Fruit fly (Drosophila melanogaster) whole organism, embryonic: ENCODE measurements around the gene CG2124.

ENCODE experiments used
- Abd-B ChIP-seq: fragments of 200-800 bp; sonication (Bioruptor generic); optimal IDR thresholded peaks from 2 replicates; lab custom pipeline; 2018; ENCODE audit warnings: missing biosample characterization, mild to moderate bottlenecking, missing genetic modification characterization, moderate library complexity
- Adf1 ChIP-seq: fragments of 200-800 bp; sonication (Bioruptor generic); IDR thresholded peaks from 2 replicates; pipeline ENCODE4 v1.3.6; 2022; ENCODE audit warnings: missing biosample characterization, missing genetic modification characterization
- CG1024 ChIP-seq: fragments of 200-800 bp; sonication (Bioruptor generic); IDR thresholded peaks from 2 replicates; pipeline ENCODE4 v1.3.6; 2022; ENCODE audit warnings: missing biosample characterization, missing genetic modification characterization
- CG10321 ChIP-seq: fragments of 200-800 bp; sonication (Bioruptor generic); IDR thresholded peaks from 2 replicates; pipeline ENCODE4 v1.3.6; 2022; ENCODE audit warnings: missing biosample characterization, missing genetic modification characterization
- CG11504 ChIP-seq: fragments of 200-800 bp; sonication (Bioruptor generic); optimal IDR thresholded peaks from 3 replicates; lab custom pipeline; 2019; ENCODE audit warnings: missing biosample characterization, mild to moderate bottlenecking, missing genetic modification characterization, moderate library complexity
- CG12236 ChIP-seq: fragments of 200-800 bp; sonication (Bioruptor generic); optimal IDR thresholded peaks from 2 replicates; lab custom pipeline; 2016; ENCODE audit warnings: missing biosample characterization, missing genetic modification characterization
- CG12299 ChIP-seq: fragments of 200-800 bp; sonication (Bioruptor generic); optimal IDR thresholded peaks from 2 replicates; lab custom pipeline; 2018; ENCODE audit warnings: missing biosample characterization, mild to moderate bottlenecking, missing genetic modification characterization
- CG14860 ChIP-seq: fragments of 200-800 bp; sonication (Bioruptor generic); IDR thresholded peaks from 3 replicates; pipeline ENCODE4 v1.3.6; 2022; ENCODE audit warnings: missing biosample characterization, missing genetic modification characterization; ENCODE audit not compliant: partially characterized antibody
- CG1529 ChIP-seq: fragments of 200-800 bp; sonication (Bioruptor generic); optimal IDR thresholded peaks from 3 replicates; lab custom pipeline; 2018; ENCODE audit warnings: missing biosample characterization, missing genetic modification characterization
- CG1603 ChIP-seq: fragments of 200-800 bp; sonication (Bioruptor generic); optimal IDR thresholded peaks from 2 replicates; lab custom pipeline; 2019; ENCODE audit warnings: missing biosample characterization, mild to moderate bottlenecking, missing genetic modification characterization, moderate library complexity
- CG2678 ChIP-seq: fragments of 200-800 bp; sonication (Bioruptor generic); optimal IDR thresholded peaks from 3 replicates; lab custom pipeline; 2019; ENCODE audit warnings: missing biosample characterization, mild to moderate bottlenecking, missing genetic modification characterization, moderate library complexity
- CG3163 ChIP-seq: fragments of 200-800 bp; sonication (Bioruptor generic); optimal IDR thresholded peaks from 3 replicates; lab custom pipeline; 2016; ENCODE audit warnings: missing biosample characterization, missing genetic modification characterization
- CG3407 ChIP-seq: fragments of 200-800 bp; sonication (Bioruptor generic); optimal IDR thresholded peaks from 2 replicates; lab custom pipeline; 2018; ENCODE audit warnings: missing biosample characterization, mild to moderate bottlenecking, missing genetic modification characterization
- CG34422 ChIP-seq: fragments of 200-800 bp; sonication (Bioruptor generic); IDR thresholded peaks from 3 replicates; pipeline ENCODE4 v1.3.6; 2022; ENCODE audit warnings: missing biosample characterization, missing genetic modification characterization
- CG4820 ChIP-seq: fragments of 200-800 bp; sonication (Bioruptor generic); optimal IDR thresholded peaks from 3 replicates; lab custom pipeline; 2016; ENCODE audit warnings: missing biosample characterization, missing genetic modification characterization
- CG6254 ChIP-seq: fragments of 200-800 bp; sonication (Bioruptor generic); optimal IDR thresholded peaks from 3 replicates; lab custom pipeline; 2017; ENCODE audit warnings: mild to moderate bottlenecking, missing biosample characterization, missing genetic modification reagents, missing genetic modification characterization
- CG6854 ChIP-seq: fragments of 200-800 bp; sonication (Bioruptor generic); optimal IDR thresholded peaks from 3 replicates; lab custom pipeline; 2017; ENCODE audit warnings: missing biosample characterization, mild to moderate bottlenecking, missing genetic modification characterization
- CG7987 ChIP-seq: fragments of 200-800 bp; sonication (Bioruptor generic); optimal IDR thresholded peaks from 2 replicates; lab custom pipeline; 2018; ENCODE audit warnings: missing biosample characterization, mild to moderate bottlenecking, missing genetic modification characterization, moderate library complexity
- CG9817 ChIP-seq: fragments of 200-800 bp; sonication (Bioruptor generic); optimal IDR thresholded peaks from 2 replicates; lab custom pipeline; 2018; ENCODE audit warnings: missing biosample characterization, mild to moderate bottlenecking, missing genetic modification characterization, moderate library complexity
- Dp ChIP-seq: fragments of 200-800 bp; sonication (Bioruptor generic); optimal IDR thresholded peaks from 2 replicates; lab custom pipeline; 2018; ENCODE audit warnings: missing biosample characterization, mild to moderate bottlenecking, missing genetic modification characterization, moderate library complexity
- Elba2 ChIP-seq: fragments of 200-800 bp; sonication (Bioruptor generic); optimal IDR thresholded peaks from 3 replicates; lab custom pipeline; 2016; ENCODE audit warnings: missing biosample characterization, missing genetic modification characterization
- Hey ChIP-seq: fragments of 200-800 bp; sonication (Bioruptor generic); optimal IDR thresholded peaks from 3 replicates; lab custom pipeline; 2018; ENCODE audit warnings: missing biosample characterization, mild to moderate bottlenecking, missing genetic modification characterization
- HmgZ ChIP-seq: fragments of 200-800 bp; sonication (Bioruptor generic); optimal IDR thresholded peaks from 2 replicates; lab custom pipeline; 2018; ENCODE audit warnings: missing biosample characterization, mild to moderate bottlenecking, missing genetic modification characterization
- MBD-R2 ChIP-seq: fragments of 200-800 bp; sonication (Bioruptor generic); IDR thresholded peaks from 2 replicates; pipeline ENCODE4 v1.3.6; 2022; ENCODE audit warnings: missing biosample characterization, missing genetic modification characterization
- Meics ChIP-seq: fragments of 200-800 bp; sonication (Bioruptor generic); optimal IDR thresholded peaks from 2 replicates; lab custom pipeline; 2017; ENCODE audit warnings: missing biosample characterization, mild to moderate bottlenecking, missing genetic modification characterization
- Pdp1 ChIP-seq, 2 experiments: fragments of 200-800 bp; sonication (Bioruptor generic); optimal IDR thresholded peaks; 3 replicates each; lab custom pipeline; 2016; ENCODE audit warnings: missing biosample characterization in 2 of 2, missing genetic modification characterization in 2 of 2, mild to moderate bottlenecking in 1 of 2, moderate library complexity in 1 of 2
- Ravus ChIP-seq: fragments of 200-800 bp; sonication (Bioruptor generic); IDR thresholded peaks from 2 replicates; pipeline ENCODE4 v1.3.6; 2022; ENCODE audit warnings: missing biosample characterization, missing genetic modification characterization
- Side ChIP-seq: fragments of 200-800 bp; sonication (Bioruptor generic); optimal IDR thresholded peaks from 2 replicates; lab custom pipeline; 2016; ENCODE audit warnings: missing biosample characterization, missing genetic modification characterization
- Spps ChIP-seq: fragments of 200-800 bp; sonication (Bioruptor generic); optimal IDR thresholded peaks from 2 replicates; lab custom pipeline; 2018; ENCODE audit warnings: missing biosample characterization, mild to moderate bottlenecking, missing genetic modification characterization
- Sry-β ChIP-seq: fragments of 200-800 bp; sonication (Bioruptor generic); optimal IDR thresholded peaks from 2 replicates; lab custom pipeline; 2018; ENCODE audit warnings: missing biosample characterization, mild to moderate bottlenecking, missing genetic modification characterization, moderate library complexity
- ab ChIP-seq: fragments of 200-800 bp; sonication (Bioruptor generic); optimal IDR thresholded peaks from 2 replicates; lab custom pipeline; 2016; ENCODE audit warnings: missing biosample characterization, missing genetic modification characterization
- aop ChIP-seq: fragments of 200-800 bp; sonication (Bioruptor generic); IDR thresholded peaks from 2 replicates; pipeline ENCODE4 v1.3.6; 2022; ENCODE audit warnings: missing biosample characterization, missing genetic modification characterization
- bsh ChIP-seq, 2 experiments: fragments of 200-800 bp; sonication (Bioruptor generic); optimal IDR thresholded peaks; 2 replicates each; lab custom pipeline; 2017 to 2018; ENCODE audit warnings: mild to moderate bottlenecking in 2 of 2, missing biosample characterization in 2 of 2, missing genetic modification characterization in 2 of 2, moderate library complexity in 1 of 2
- emc ChIP-seq: fragments of 200-800 bp; sonication (Bioruptor generic); optimal IDR thresholded peaks from 2 replicates; lab custom pipeline; 2016; ENCODE audit warnings: missing biosample characterization, missing genetic modification characterization
- eve ChIP-seq, 2 experiments: fragments of >200 bp; optimal IDR thresholded peaks; 2 replicates each; lab custom pipeline; 2017; ENCODE audit warnings: missing biosample characterization in 2 of 2, missing genetic modification characterization in 2 of 2
- fru ChIP-seq: fragments of >200 bp; optimal IDR thresholded peaks from 2 replicates; lab custom pipeline; 2017
- gce ChIP-seq: fragments of 200-800 bp; sonication (Bioruptor generic); IDR thresholded peaks from 3 replicates; pipeline ENCODE4 v1.3.6; 2022; ENCODE audit warnings: missing biosample characterization, missing genetic modification characterization
- grn ChIP-seq: fragments of 200-800 bp; sonication (Bioruptor generic); optimal IDR thresholded peaks from 3 replicates; lab custom pipeline; 2017; ENCODE audit warnings: missing biosample characterization, missing genetic modification characterization
- her ChIP-seq: fragments of 200-800 bp; sonication (Bioruptor generic); optimal IDR thresholded peaks from 2 replicates; lab custom pipeline; 2016; ENCODE audit warnings: missing biosample characterization, missing genetic modification characterization
- jing ChIP-seq: fragments of 200-800 bp; sonication (Bioruptor generic); optimal IDR thresholded peaks from 2 replicates; lab custom pipeline; 2018; ENCODE audit warnings: missing biosample characterization, mild to moderate bottlenecking, missing genetic modification characterization
- nau ChIP-seq: fragments of 200-800 bp; sonication (Bioruptor generic); optimal IDR thresholded peaks from 3 replicates; lab custom pipeline; 2017; ENCODE audit warnings: missing biosample characterization, mild to moderate bottlenecking, missing genetic modification characterization, missing genetic modification reagents
- nerfin-1 ChIP-seq: fragments of 200-800 bp; sonication (Bioruptor generic); optimal IDR thresholded peaks from 3 replicates; lab custom pipeline; 2019; ENCODE audit warnings: missing biosample characterization, mild to moderate bottlenecking, missing genetic modification characterization, moderate library complexity
- odd ChIP-seq: fragments of 200-800 bp; sonication (Bioruptor generic); optimal IDR thresholded peaks from 2 replicates; lab custom pipeline; 2017; ENCODE audit warnings: missing biosample characterization, mild to moderate bottlenecking, missing genetic modification characterization
- org-1 ChIP-seq: fragments of 200-800 bp; sonication (Bioruptor generic); optimal IDR thresholded peaks from 2 replicates; lab custom pipeline; 2017; ENCODE audit warnings: missing biosample characterization, missing genetic modification characterization
- prd ChIP-seq, 3 experiments: fragments of >200 bp in 2 of 3; fragments of 200-800 bp in 1 of 3; sonication (Bioruptor generic) in 1 of 3; optimal IDR thresholded peaks in 2 of 3; IDR thresholded peaks in 1 of 3; 2 replicates in 2 of 3; 3 replicates in 1 of 3; pipeline versions ENCODE4 v1.3.6 to Lab custom; 2017 to 2022; ENCODE audit warnings: missing biosample characterization in 1 of 3, missing genetic modification characterization in 1 of 3
- psq ChIP-seq: fragments of 200-800 bp; sonication (Bioruptor generic); optimal IDR thresholded peaks from 2 replicates; lab custom pipeline; 2017; ENCODE audit warnings: missing biosample characterization, missing genetic modification characterization
- pzg ChIP-seq: fragments of 200-800 bp; sonication (Bioruptor generic); optimal IDR thresholded peaks from 3 replicates; lab custom pipeline; 2018; ENCODE audit warnings: missing biosample characterization, mild to moderate bottlenecking, missing genetic modification characterization, moderate library complexity
- shn ChIP-seq: fragments of 200-800 bp; sonication (Bioruptor generic); optimal IDR thresholded peaks from 3 replicates; lab custom pipeline; 2016; ENCODE audit warnings: missing biosample characterization, missing genetic modification characterization
- stc ChIP-seq: fragments of 200-800 bp; sonication (Bioruptor generic); IDR thresholded peaks from 2 replicates; pipeline ENCODE4 v1.3.6; 2022; ENCODE audit warnings: missing biosample characterization, missing genetic modification characterization
- trh ChIP-seq: fragments of 200-800 bp; sonication (Bioruptor generic); optimal IDR thresholded peaks from 2 replicates; lab custom pipeline; 2016; ENCODE audit warnings: missing biosample characterization, missing genetic modification characterization
- wek ChIP-seq: fragments of 200-800 bp; sonication (Bioruptor generic); optimal IDR thresholded peaks from 3 replicates; lab custom pipeline; 2018; ENCODE audit warnings: missing biosample characterization, mild to moderate bottlenecking, missing genetic modification characterization, moderate library complexity

Gene CG2124

dm6 chrX:10557432-10557831, 38.5 kb upstream of the CG2124 start (continued):
- TF ChIP-seq CG12299 (tag; lab: Kevin White, UChicago) (no peak), CG12236 (no peak), pzg (GFP tag; lab: Kevin White, UChicago) (no peak), Meics (GFP tag; lab: Kevin White, UChicago) (no peak), Spps (peak; percentile 25), HmgZ (tag; lab: Kevin White, UChicago) (no peak), Elba2 (GFP tag; lab: Kevin White, UChicago) (no peak), stc (GFP tag; lab: Robert Waterston, UW) (no peak), Adf1 (GFP tag; lab: Robert Waterston, UW) (no peak), aop (no peak), jing (peak; percentile 15), CG34422 (GFP tag; lab: Robert Waterston, UW) (peak; percentile 62; the same call in 2 of the 3 replicates), CG6854 (GFP tag; lab: Kevin White, UChicago) (no peak), CG1024 (GFP tag; lab: Robert Waterston, UW) (no peak), CG3407 (peak; percentile 6), CG7987 (no peak), CG11504 (tag; lab: Kevin White, UChicago) (peak; percentile 61), CG2678 (tag; lab: Kevin White, UChicago) (peak; percentile 63), Pdp1 (GFP tag; optimal IDR thresholded peaks at IDR 0.05; lab: Kevin White, UChicago) (no peak), MBD-R2 (GFP tag; lab: Robert Waterston, UW) (no peak), Ravus (GFP tag; lab: Robert Waterston, UW) (no peak), fru (lab: Kevin White, UChicago) (no peak), CG14860 (GFP tag; lab: Robert Waterston, UW) (no peak), Abd-B (GFP tag; lab: Kevin White, UChicago) (peak; percentile 14), her (no peak), Hey (tag; lab: Kevin White, UChicago) (no peak), ab (GFP tag; lab: Kevin White, UChicago) (no peak), psq (GFP tag; lab: Kevin White, UChicago) (no peak), CG1603 (tag; lab: Kevin White, UChicago) (no peak), trh (GFP tag; lab: Kevin White, UChicago) (no peak), gce (GFP tag; lab: Robert Waterston, UW) (no peak), wek (no peak), prd (optimal IDR thresholded peaks at IDR 0.05; lab: Kevin White, UChicago) (no peak), prd (GFP tag; IDR thresholded peaks at IDR 0.05; lab: Robert Waterston, UW) (peak; percentile 60), emc (GFP tag; lab: Kevin White, UChicago) (no peak), CG6254 (GFP tag; lab: Kevin White, UChicago) (peak; percentile 32), nerfin-1 (peak; percentile 0), bsh (GFP tag; optimal IDR thresholded peaks at IDR 0.05; lab: Kevin White, UChicago) (peak; percentile 75 to 90), eve (GFP tag; optimal IDR thresholded peaks at IDR 0.05; lab: Kevin White, UChicago) (peak in 1 of 2 experiments; percentile 40), CG10321 (no peak), CG1529 (peak; percentile 43), CG3163 (GFP tag; lab: Kevin White, UChicago) (no peak), odd (GFP tag; lab: Kevin White, UChicago) (no peak), org-1 (GFP tag; lab: Kevin White, UChicago) (no peak), CG9817 (tag; lab: Kevin White, UChicago) (no peak), CG4820 (peak; percentile 5), grn (GFP tag; lab: Kevin White, UChicago) (no peak), nau (peak; percentile 16), Dp (no peak), shn (GFP tag; lab: Kevin White, UChicago) (no peak), Side (GFP tag; lab: Kevin White, UChicago) (no peak), Sry-β (no peak)
